Worm (Caenorhabditis elegans) whole organism, L3 larva: ENCODE data around the gene bcmo-2.
A peak's percentile ranks its signal among the peaks of the same experiment; 100 is the strongest.

Source experiments
- aly-2 ChIP-seq: fragments of 150-350 bp; optimal IDR thresholded peaks from 2 replicates; lab custom pipeline; 2014; ENCODE audit warnings: missing biosample characterization, missing genetic modification characterization
- ama-1 ChIP-seq: fragments of 150-350 bp; optimal IDR thresholded peaks from 2 replicates; lab custom pipeline; 2018
- daf-12 ChIP-seq: fragments of 150-350 bp; optimal IDR thresholded peaks from 2 replicates; lab custom pipeline; 2014; ENCODE audit warnings: missing biosample characterization, missing genetic modification reagents, missing genetic modification characterization
- egl-27 ChIP-seq: sonication (generic microtip); optimal IDR thresholded peaks from 4 replicates; lab custom pipeline; 2017; ENCODE audit warnings: missing biosample characterization, missing genetic modification reagents, missing genetic modification characterization
- egl-5 ChIP-seq: fragments of 150-350 bp; optimal IDR thresholded peaks from 2 replicates; lab custom pipeline; 2017; ENCODE audit warnings: missing biosample characterization, missing genetic modification reagents, missing genetic modification characterization, inconsistent platforms
- elt-2 ChIP-seq: sonication (generic microtip); optimal IDR thresholded peaks from 2 replicates; lab custom pipeline; 2016; ENCODE audit warnings: missing genetic modification reagents, mild to moderate bottlenecking, missing genetic modification characterization, missing compliant biosample characterization
- elt-3 ChIP-seq, 3 experiments: fragments of 150-350 bp in 1 of 3; sonication (generic microtip) in 2 of 3; optimal IDR thresholded peaks; 2 replicates in 2 of 3; 4 replicates in 1 of 3; lab custom pipeline; 2014 to 2017; ENCODE audit warnings: missing biosample characterization in 3 of 3, missing genetic modification characterization in 3 of 3
- eor-1 ChIP-seq, 2 experiments: fragments of 150-350 bp; optimal IDR thresholded peaks; 2 replicates each; lab custom pipeline; 2014 to 2018; ENCODE audit warnings: missing biosample characterization in 2 of 2, missing genetic modification characterization in 2 of 2
- fkh-10 ChIP-seq: sonication (generic microtip); optimal IDR thresholded peaks from 2 replicates; lab custom pipeline; 2017; ENCODE audit warnings: missing biosample characterization, missing genetic modification reagents, missing genetic modification characterization
- fkh-2 ChIP-seq: fragments of 150-350 bp; optimal IDR thresholded peaks from 2 replicates; lab custom pipeline; 2014; ENCODE audit warnings: missing biosample characterization, missing genetic modification reagents, missing genetic modification characterization
- hmg-11 ChIP-seq: sonication (generic microtip); optimal IDR thresholded peaks from 2 replicates; lab custom pipeline; 2016; ENCODE audit warnings: missing genetic modification characterization, missing compliant biosample characterization
- jun-1 ChIP-seq: fragments of 150-350 bp; optimal IDR thresholded peaks from 2 replicates; lab custom pipeline; 2014; ENCODE audit warnings: missing biosample characterization, missing genetic modification reagents, missing genetic modification characterization
- lin-15B ChIP-seq: fragments of 150-350 bp; optimal IDR thresholded peaks from 2 replicates; lab custom pipeline; 2014; ENCODE audit warnings: missing biosample characterization, missing genetic modification characterization
- lin-39 ChIP-seq: fragments of 150-350 bp; optimal IDR thresholded peaks from 2 replicates; lab custom pipeline; 2018; ENCODE audit warnings: missing biosample characterization, missing genetic modification reagents, missing genetic modification characterization
- lsy-12 ChIP-seq: sonication (generic microtip); optimal IDR thresholded peaks from 2 replicates; lab custom pipeline; 2016; ENCODE audit warnings: mild to moderate bottlenecking, missing genetic modification characterization, missing compliant biosample characterization
- mdl-1 ChIP-seq: fragments of 150-350 bp; optimal IDR thresholded peaks from 2 replicates; lab custom pipeline; 2014; ENCODE audit warnings: missing biosample characterization, missing genetic modification characterization
- mml-1 ChIP-seq: fragments of 150-350 bp; sonication (generic microtip); optimal IDR thresholded peaks from 3 replicates; lab custom pipeline; 2014; ENCODE audit warnings: missing biosample characterization, missing genetic modification characterization
- nfya-1 ChIP-seq: sonication (generic microtip); optimal IDR thresholded peaks from 2 replicates; lab custom pipeline; 2017; ENCODE audit warnings: missing genetic modification characterization, mild to moderate bottlenecking, missing compliant biosample characterization, antibody characterized with exemption, moderate library complexity; ENCODE audit not compliant: insufficient read depth
- nhr-11 ChIP-seq: fragments of 150-350 bp; optimal IDR thresholded peaks from 2 replicates; lab custom pipeline; 2014; ENCODE audit warnings: missing biosample characterization, missing genetic modification characterization
- nhr-12 ChIP-seq: fragments of 150-350 bp; optimal IDR thresholded peaks from 2 replicates; lab custom pipeline; 2014; ENCODE audit warnings: missing biosample characterization, missing genetic modification characterization
- nhr-23 ChIP-seq: fragments of 150-350 bp; optimal IDR thresholded peaks from 2 replicates; lab custom pipeline; 2014; ENCODE audit warnings: missing biosample characterization, missing genetic modification reagents, missing genetic modification characterization
- nhr-25 ChIP-seq: sonication (generic microtip); optimal IDR thresholded peaks from 2 replicates; lab custom pipeline; 2017; ENCODE audit warnings: missing biosample characterization, missing genetic modification characterization
- pha-4 ChIP-seq: fragments of 150-350 bp; optimal IDR thresholded peaks from 2 replicates; lab custom pipeline; 2014; ENCODE audit warnings: missing biosample characterization, missing genetic modification reagents, missing genetic modification characterization
- pqm-1 ChIP-seq: fragments of 150-350 bp; optimal IDR thresholded peaks from 2 replicates; lab custom pipeline; 2017; ENCODE audit warnings: missing biosample characterization, missing genetic modification characterization, inconsistent platforms
- sea-2 ChIP-seq: fragments of 150-350 bp; sonication (generic microtip); optimal IDR thresholded peaks from 4 replicates; lab custom pipeline; 2014; ENCODE audit warnings: missing biosample characterization, missing genetic modification reagents, missing genetic modification characterization
- skn-1 ChIP-seq: fragments of 150-350 bp; optimal IDR thresholded peaks from 2 replicates; lab custom pipeline; 2014; ENCODE audit warnings: missing biosample characterization, missing genetic modification characterization
- snpc-4 ChIP-seq: fragments of 150-350 bp; optimal IDR thresholded peaks from 2 replicates; lab custom pipeline; 2014; ENCODE audit warnings: missing biosample characterization, missing genetic modification characterization
- tbx-2 ChIP-seq: sonication (generic microtip); optimal IDR thresholded peaks from 2 replicates; lab custom pipeline; 2016; ENCODE audit warnings: mild to moderate bottlenecking, missing genetic modification characterization, missing compliant biosample characterization
- zag-1 ChIP-seq: fragments of 150-350 bp; optimal IDR thresholded peaks from 2 replicates; lab custom pipeline; 2014; ENCODE audit warnings: missing biosample characterization, missing genetic modification characterization
- ztf-11 ChIP-seq: fragments of 150-350 bp; optimal IDR thresholded peaks from 2 replicates; lab custom pipeline; 2014; ENCODE audit warnings: missing biosample characterization, missing genetic modification characterization
- ztf-4 ChIP-seq: fragments of 150-350 bp; optimal IDR thresholded peaks from 2 replicates; lab custom pipeline; 2014; ENCODE audit warnings: missing biosample characterization, missing genetic modification characterization

The bcmo-2 gene

ce11 chrII:3910737-3911136 lies at the start of gene bcmo-2:
Gene bcmo-2, minus strand, starts transcription at chrII:3910837.
- TF ChIP-seq pha-4 (tag; lab: Kevin White, UChicago) (no peak), mml-1 (tag; lab: Kevin White, UChicago) (no peak), nhr-11 (tag; lab: Kevin White, UChicago) (no peak), skn-1 (no peak), nfya-1 (tag; lab: Kevin White, UChicago) (no peak), ama-1 (lab: Kevin White, UChicago) (no peak)

ce11 chrII:3960276-3960675 lies 49.6 kb upstream of the bcmo-2 start:
- TF ChIP-seq pqm-1 (tag; lab: Kevin White, UChicago) (no peak), fkh-10 (GFP tag; lab: Kevin White, UChicago) (peak; percentile 24), nfya-1 (tag; lab: Kevin White, UChicago) (peak; percentile 47)

- no peak for TF ChIP-seq snpc-4 (tag; lab: Kevin White, UChicago)
- TF ChIP-seq nfya-1 (tag; lab: Kevin White, UChicago), result peak; percentile 10
- TF ChIP-seq nhr-25 (tag; lab: Kevin White, UChicago), result no peak
- TF ChIP-seq eor-1 (tag; optimal IDR thresholded peaks at IDR 0.05; lab: Kevin White, UChicago), result no peak
- no peak for TF ChIP-seq fkh-2 (tag; lab: Kevin White, UChicago)
- peak; percentile 91 for TF ChIP-seq sea-2 (GFP tag; lab: Kevin White, UChicago)
- no peak for TF ChIP-seq nhr-11 (tag; lab: Kevin White, UChicago)
- TF ChIP-seq nhr-12 (tag; lab: Kevin White, UChicago), result no peak
- TF ChIP-seq ztf-11 (tag; lab: Kevin White, UChicago), result no peak
- TF ChIP-seq mdl-1 (tag; lab: Kevin White, UChicago), result no peak
Measured at ce11 chrII:3959432-3960102, 48.9 kb upstream of the bcmo-2 start.

ce11 chrII:3958673-3959299 lies 48.1 kb upstream of the bcmo-2 start:
- TF ChIP-seq daf-12 (tag; lab: Kevin White, UChicago), result no peak
- TF ChIP-seq eor-1 (tag; optimal IDR thresholded peaks at IDR 0.05; lab: Kevin White, UChicago), result no peak
- TF ChIP-seq mml-1 (tag; lab: Kevin White, UChicago), result no peak
- TF ChIP-seq jun-1 (tag; lab: Kevin White, UChicago), result peak; percentile 72
- peak; percentile 82 for TF ChIP-seq lin-39 (tag; lab: Kevin White, UChicago)
- TF ChIP-seq snpc-4 (tag; lab: Kevin White, UChicago), result peak; percentile 45
- peak; percentile 69 for TF ChIP-seq nhr-11 (tag; lab: Kevin White, UChicago)
- TF ChIP-seq pqm-1 (tag; lab: Kevin White, UChicago), result peak; percentile 87
- TF ChIP-seq ama-1 (lab: Kevin White, UChicago), result peak; percentile 54
- peak; percentile 73 for TF ChIP-seq nfya-1 (tag; lab: Kevin White, UChicago)
- peak; percentile 92 for TF ChIP-seq mdl-1 (tag; lab: Kevin White, UChicago)
- no peak for TF ChIP-seq aly-2 (tag; lab: Kevin White, UChicago)
- no peak for TF ChIP-seq zag-1 (tag; lab: Kevin White, UChicago)
- peak; percentile 10 for TF ChIP-seq tbx-2 (tag; lab: Kevin White, UChicago)
- peak; percentile 100 for TF ChIP-seq pha-4 (tag; lab: Kevin White, UChicago)
- TF ChIP-seq hmg-11 (tag; lab: Kevin White, UChicago), result peak; percentile 78
- peak; percentile 22 for TF ChIP-seq nhr-23 (tag; lab: Kevin White, UChicago)
- peak; percentile 36 for TF ChIP-seq lin-15B (tag; lab: Kevin White, UChicago)
- TF ChIP-seq sea-2 (GFP tag; lab: Kevin White, UChicago), result peak; percentile 88
- peak; percentile 83 for TF ChIP-seq elt-2 (tag; lab: Kevin White, UChicago)
- peak; percentile 72 for TF ChIP-seq egl-5 (tag; lab: Kevin White, UChicago)
- TF ChIP-seq elt-3 (tag; optimal IDR thresholded peaks at IDR 0.05; lab: Kevin White, UChicago), result no peak
- TF ChIP-seq egl-27 (tag; lab: Kevin White, UChicago), result peak; percentile 35
- TF ChIP-seq fkh-10 (GFP tag; lab: Kevin White, UChicago), result peak; percentile 65
- peak; percentile 75 for TF ChIP-seq lsy-12 (tag; lab: Kevin White, UChicago)
- peak; percentile 48 for TF ChIP-seq ztf-4 (tag; lab: Kevin White, UChicago)
